Worm (Caenorhabditis elegans) whole organism, early embryonic: Measurements from ENCODE around the gene C54C6.4.

Experiments used
- F13C5.2 ChIP-seq: sonication (generic microtip); optimal IDR thresholded peaks from 2 replicates; lab custom pipeline; 2017; ENCODE audit warnings: mild to moderate bottlenecking, missing genetic modification characterization, inconsistent platforms, missing compliant biosample characterization
- ama-1 ChIP-seq: fragments of 150-350 bp; optimal IDR thresholded peaks from 2 replicates; lab custom pipeline; 2014
- hnd-1 ChIP-seq: sonication (generic microtip); optimal IDR thresholded peaks from 2 replicates; lab custom pipeline; 2016; ENCODE audit warnings: missing genetic modification characterization, missing compliant biosample characterization
- scrt-1 ChIP-seq: fragments of 200-800 bp; sonication (Bioruptor generic); IDR thresholded peaks from 2 replicates; pipeline ENCODE4 v1.3.6; 2022; ENCODE audit warnings: missing genetic modification characterization, missing compliant biosample characterization
- tbx-11 ChIP-seq: fragments of 200-800 bp; sonication (Bioruptor generic); IDR thresholded peaks from 2 replicates; pipeline ENCODE4 v1.3.6; 2022; ENCODE audit warnings: missing genetic modification characterization, missing compliant biosample characterization
- tbx-37 ChIP-seq: fragments of 200-800 bp; sonication (Bioruptor generic); conservative IDR thresholded peaks from 2 replicates; pipeline ENCODE4 v1.3.6; 2022; ENCODE audit warnings: missing genetic modification reagents, missing genetic modification characterization, missing compliant biosample characterization
- tra-4 ChIP-seq: sonication (generic microtip); optimal IDR thresholded peaks from 2 replicates; lab custom pipeline; 2017; ENCODE audit warnings: missing genetic modification characterization, missing compliant biosample characterization

ce11 chrIII:3553349-3553748 lies at the start of gene C54C6.4:
- TF ChIP-seq tbx-11 (no peak), F13C5.2 (tag; lab: Kevin White, UChicago) (no peak), tbx-37 (GFP tag; lab: Robert Waterston, UW) (no peak), hnd-1 (tag; lab: Kevin White, UChicago) (no peak), scrt-1 (GFP tag; lab: Robert Waterston, UW) (no peak), tra-4 (tag; lab: Kevin White, UChicago) (no peak), ama-1 (lab: Kevin White, UChicago) (no peak)
